Worm (Caenorhabditis elegans): ENCODE results near the gene rmif-2.

rmif-2 gene

ce11 chrIV:1231589-1231988 is 49.2 kb downstream of the rmif-2 start, which contains the start of gene W09G12.6:
Gene W09G12.6 (plus strand): TSS chrIV:1231889.
- TF ChIP-seq lsy-12 (tag; optimal IDR thresholded peaks at IDR 0.05): no peak
- no peak for TF ChIP-seq nhr-67 (tag; optimal IDR thresholded peaks at IDR 0.05)
- TF ChIP-seq hmg-11 (tag; optimal IDR thresholded peaks at IDR 0.05): no peak
- no peak for TF ChIP-seq ztf-4 (tag; optimal IDR thresholded peaks at IDR 0.05)
- TF ChIP-seq aly-2 (tag; optimal IDR thresholded peaks at IDR 0.05): no peak
- no peak for TF ChIP-seq fkh-2 (tag; optimal IDR thresholded peaks at IDR 0.05)
- no peak for TF ChIP-seq nhr-25 (tag; optimal IDR thresholded peaks at IDR 0.05)
- TF ChIP-seq ztf-11 (tag; optimal IDR thresholded peaks at IDR 0.05): no peak
- TF ChIP-seq fos-1 (tag; optimal IDR thresholded peaks at IDR 0.05): no peak

ce11 chrIV:1232419-1233145 is 50.2 kb downstream of the rmif-2 start:
- TF ChIP-seq lin-15B (tag; optimal IDR thresholded peaks at IDR 0.05) (no peak), nhr-25 (tag; optimal IDR thresholded peaks at IDR 0.05) (no peak), egl-27 (tag; optimal IDR thresholded peaks at IDR 0.05) (no peak), zag-1 (tag; optimal IDR thresholded peaks at IDR 0.05) (no peak), sea-2 (GFP tag; optimal IDR thresholded peaks at IDR 0.05) (no peak), ZK546.5 (tag; optimal IDR thresholded peaks at IDR 0.05) (no peak), nhr-76 (tag; optimal IDR thresholded peaks at IDR 0.05) (no peak), tbx-2 (tag; optimal IDR thresholded peaks at IDR 0.05) (no peak), nhr-11 (tag; optimal IDR thresholded peaks at IDR 0.05) (no peak), skn-1 (tag; optimal IDR thresholded peaks at IDR 0.05) (no peak)

ce11 chrIV:1234780-1235179 is 52.4 kb downstream of the rmif-2 start:
- TF ChIP-seq snpc-4 (tag; optimal IDR thresholded peaks at IDR 0.05) (no peak), ceh-28 (tag; optimal IDR thresholded peaks at IDR 0.05) (peak; percentile 70)

ce11 chrIV:1235785-1236184 is 53.4 kb downstream of the rmif-2 start:
- TF ChIP-seq ceh-28 (tag; optimal IDR thresholded peaks at IDR 0.05) (peak; percentile 81), lsy-12 (tag; optimal IDR thresholded peaks at IDR 0.05) (no peak)

All from whole organism, L3 larva.